Worm (Caenorhabditis elegans) whole organism, L3 larva: Measurements from ENCODE around the gene cdh-4.

Experiments used
- ama-1 ChIP-seq: fragments of 150-350 bp; optimal IDR thresholded peaks from 2 replicates; lab custom pipeline; 2018
- daf-12 ChIP-seq: fragments of 150-350 bp; optimal IDR thresholded peaks from 2 replicates; lab custom pipeline; 2014; ENCODE audit warnings: missing biosample characterization, missing genetic modification reagents, missing genetic modification characterization
- elt-3 ChIP-seq, 3 experiments: fragments of 150-350 bp in 1 of 3; sonication (generic microtip) in 2 of 3; optimal IDR thresholded peaks; 2 replicates in 2 of 3; 4 replicates in 1 of 3; lab custom pipeline; 2014 to 2017; ENCODE audit warnings: missing biosample characterization in 3 of 3, missing genetic modification characterization in 3 of 3
- fos-1 ChIP-seq: fragments of 150-350 bp; optimal IDR thresholded peaks from 2 replicates; lab custom pipeline; 2014; ENCODE audit warnings: missing biosample characterization, missing genetic modification characterization
- nfya-1 ChIP-seq: sonication (generic microtip); optimal IDR thresholded peaks from 2 replicates; lab custom pipeline; 2017; ENCODE audit warnings: missing genetic modification characterization, mild to moderate bottlenecking, missing compliant biosample characterization, antibody characterized with exemption, moderate library complexity; ENCODE audit not compliant: insufficient read depth
- nhr-11 ChIP-seq: fragments of 150-350 bp; optimal IDR thresholded peaks from 2 replicates; lab custom pipeline; 2014; ENCODE audit warnings: missing biosample characterization, missing genetic modification characterization
- nhr-76 ChIP-seq: fragments of 150-350 bp; sonication (generic microtip); optimal IDR thresholded peaks from 5 replicates; lab custom pipeline; 2014; ENCODE audit warnings: missing biosample characterization, missing genetic modification characterization
- unc-39 ChIP-seq: sonication (generic microtip); optimal IDR thresholded peaks from 4 replicates; lab custom pipeline; 2017; ENCODE audit warnings: missing biosample characterization, missing genetic modification characterization
- unc-62 ChIP-seq: fragments of 150-350 bp; sonication (generic microtip); optimal IDR thresholded peaks from 4 replicates; lab custom pipeline; 2014; ENCODE audit warnings: missing biosample characterization, missing genetic modification reagents, missing genetic modification characterization
- ztf-11 ChIP-seq: fragments of 150-350 bp; optimal IDR thresholded peaks from 2 replicates; lab custom pipeline; 2014; ENCODE audit warnings: missing biosample characterization, missing genetic modification characterization

DNA sequence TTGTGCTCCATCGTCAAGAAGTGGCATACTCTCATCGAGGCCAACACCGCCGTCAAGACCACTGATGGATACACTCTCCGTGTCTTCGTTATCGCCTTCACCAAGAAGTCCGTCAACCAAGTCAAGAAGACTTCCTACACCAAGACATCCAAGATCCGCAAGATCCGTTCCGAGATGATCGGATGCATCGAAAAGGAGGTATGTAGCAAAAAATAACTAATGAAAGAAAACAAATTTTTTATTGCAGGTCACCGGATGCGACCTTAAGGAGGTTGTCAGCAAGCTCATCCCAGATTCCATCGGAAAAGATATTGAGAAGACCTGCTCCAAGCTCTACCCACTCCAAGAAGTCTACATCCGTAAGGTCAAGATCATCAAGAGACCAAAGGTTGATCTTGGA is 43.8 kb upstream of the cdh-4 start:
- TF ChIP-seq unc-62 (no peak), fos-1 (tag; lab: Kevin White, UChicago) (no peak), elt-3 (tag; optimal IDR thresholded peaks at IDR 0.05; lab: Kevin White, UChicago) (no peak), nhr-11 (tag; lab: Kevin White, UChicago) (no peak), ama-1 (no peak), unc-39 (tag; lab: Kevin White, UChicago) (no peak), daf-12 (no peak), nfya-1 (tag; lab: Kevin White, UChicago) (no peak), ztf-11 (tag; lab: Kevin White, UChicago) (no peak), nhr-76 (no peak)
